Worm (Caenorhabditis elegans) whole organism, midembryonic: ENCODE results near the gene poml-1.

ENCODE experiments used
- cog-1 ChIP-seq: sonication (generic microtip); optimal IDR thresholded peaks from 2 replicates; lab custom pipeline; 2016; ENCODE audit warnings: missing genetic modification characterization, missing compliant biosample characterization
- flt-1 ChIP-seq: fragments of 200-800 bp; sonication (Bioruptor generic); IDR thresholded peaks from 2 replicates; pipeline ENCODE4 v1.3.6; 2022; ENCODE audit warnings: missing genetic modification characterization, missing compliant biosample characterization
- tab-1 ChIP-seq: fragments of 200-800 bp; sonication (Bioruptor generic); IDR thresholded peaks from 2 replicates; pipeline ENCODE4 v1.3.6; 2022; ENCODE audit warnings: missing genetic modification characterization, missing compliant biosample characterization

DNA sequence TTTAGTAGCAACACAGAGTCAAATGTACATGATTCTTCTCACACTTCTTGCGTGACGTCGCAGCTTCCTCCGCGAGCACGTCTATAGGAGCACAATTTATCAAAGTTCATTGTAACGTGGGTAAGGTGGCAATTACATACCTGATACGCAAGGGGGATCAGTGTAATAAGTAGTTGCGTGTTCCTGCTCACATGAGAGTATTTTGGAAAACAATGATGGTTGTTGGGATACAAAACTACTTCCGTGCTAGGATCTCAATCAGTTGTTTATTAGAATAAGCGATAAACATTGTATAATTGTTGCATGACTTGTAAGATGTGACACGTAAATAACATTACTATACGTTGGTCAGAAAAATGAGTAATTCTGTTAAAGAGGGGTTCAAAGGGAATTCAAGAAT, 9.7 kb downstream of the poml-1 start:
- TF ChIP-seq tab-1 (GFP tag; lab: Robert Waterston, UW) (no peak), flt-1 (no peak), cog-1 (tag; lab: Kevin White, UChicago) (no peak)
